Worm (Caenorhabditis elegans) whole organism, L3 larva: ENCODE measurements around the gene abts-4.

Experiments used
- ama-1 ChIP-seq: fragments of 150-350 bp; optimal IDR thresholded peaks from 2 replicates; lab custom pipeline; 2018
- snpc-4 ChIP-seq: fragments of 150-350 bp; optimal IDR thresholded peaks from 2 replicates; lab custom pipeline; 2014; ENCODE audit warnings: missing biosample characterization, missing genetic modification characterization

DNA sequence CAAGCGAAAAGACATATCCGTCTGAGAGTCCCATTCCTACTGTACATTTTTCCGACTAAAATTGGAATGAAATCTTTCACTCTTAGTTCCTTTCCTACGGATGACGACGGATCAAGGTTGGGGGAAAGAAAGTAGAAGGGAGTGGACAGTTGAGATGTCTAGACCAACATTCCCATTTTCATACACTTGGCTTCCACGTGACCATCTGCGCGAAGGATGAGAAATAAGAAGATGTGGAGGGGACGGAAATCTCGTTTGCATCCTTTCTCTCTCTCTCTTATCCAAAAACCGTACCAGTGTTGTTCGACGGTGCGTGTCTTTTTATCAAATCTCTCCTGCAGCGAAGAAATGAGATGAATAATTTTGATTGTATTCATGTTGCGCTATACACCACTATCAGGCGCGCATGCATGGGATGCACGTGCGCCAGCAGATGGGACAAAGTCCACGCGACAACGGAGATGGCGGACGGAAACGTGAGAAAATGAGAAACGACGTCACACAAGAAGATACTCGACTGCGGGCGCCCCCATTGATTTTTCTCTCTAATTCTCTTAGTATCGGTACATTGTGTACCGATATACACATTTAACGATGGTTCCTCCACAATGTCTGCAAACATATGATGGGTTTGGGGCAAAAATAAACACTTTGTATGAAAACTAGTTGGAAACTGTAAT, 24.1 kb downstream of the abts-4 start:
- TF ChIP-seq ama-1 (lab: Kevin White, UChicago) (no peak), snpc-4 (tag; lab: Kevin White, UChicago) (peak; percentile 63)
